Worm (Caenorhabditis elegans): Measurements from ENCODE around the gene F52E1.3.

DNA sequence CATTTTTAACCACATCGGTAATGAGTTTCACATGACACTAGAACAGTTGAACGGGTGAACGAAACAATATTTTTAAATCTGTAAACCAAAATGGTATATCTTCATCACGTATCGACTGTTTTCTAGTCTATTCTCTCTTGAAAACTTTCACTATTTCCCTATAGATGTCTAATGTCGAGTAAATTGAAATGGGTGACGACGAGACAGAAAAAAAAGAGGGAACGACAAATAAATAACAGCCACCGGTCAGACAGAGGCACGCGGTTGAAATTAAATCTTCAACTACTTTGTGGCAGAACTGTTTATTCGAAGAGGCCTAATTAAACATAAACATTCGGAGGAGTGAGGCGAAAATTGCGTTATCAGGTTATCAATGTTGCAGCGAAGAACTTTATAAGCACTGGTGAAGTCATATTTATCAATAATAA lies 39.8 kb downstream of the F52E1.3 start:
- TF ChIP-seq elt-4 (tag; optimal IDR thresholded peaks at IDR 0.05) (no peak), pqm-1 (tag; optimal IDR thresholded peaks at IDR 0.05) (no peak), pha-2 (tag; optimal IDR thresholded peaks at IDR 0.05) (no peak), tbx-2 (tag; optimal IDR thresholded peaks at IDR 0.05) (no peak), fkh-10 (GFP tag; optimal IDR thresholded peaks at IDR 0.05) (no peak), lin-11 (tag; optimal IDR thresholded peaks at IDR 0.05) (no peak), ama-1 (optimal IDR thresholded peaks at IDR 0.05) (no peak), sox-2 (GFP tag; IDR thresholded peaks at IDR 0.05) (no peak)
